Worm (Caenorhabditis elegans) whole organism, late embryonic: Measurements from ENCODE around the gene T04B2.3.

Experiments used
- ama-1 ChIP-seq: fragments of 150-350 bp; optimal IDR thresholded peaks from 2 replicates; lab custom pipeline; 2014
- ceh-22 ChIP-seq: sonication (generic microtip); optimal IDR thresholded peaks from 2 replicates; lab custom pipeline; 2017; ENCODE audit warnings: missing biosample characterization, missing genetic modification characterization
- fkh-10 ChIP-seq: fragments of 150-350 bp; optimal IDR thresholded peaks from 2 replicates; lab custom pipeline; 2014; ENCODE audit warnings: missing biosample characterization, missing genetic modification reagents, missing genetic modification characterization
- fkh-6 ChIP-seq: sonication (generic microtip); optimal IDR thresholded peaks from 2 replicates; lab custom pipeline; 2016; ENCODE audit warnings: missing genetic modification characterization, missing compliant biosample characterization
- lin-11 ChIP-seq: fragments of 200-800 bp; sonication (Bioruptor generic); optimal IDR thresholded peaks from 2 replicates; lab custom pipeline; 2018; ENCODE audit warnings: mild to moderate bottlenecking, missing genetic modification characterization, missing compliant biosample characterization
- nfya-1 ChIP-seq: sonication (generic microtip); optimal IDR thresholded peaks from 2 replicates; lab custom pipeline; 2017; ENCODE audit warnings: missing genetic modification characterization, mild to moderate bottlenecking, missing compliant biosample characterization, antibody characterized with exemption, moderate library complexity
- pha-4 ChIP-seq: fragments of 150-350 bp; optimal IDR thresholded peaks from 2 replicates; lab custom pipeline; 2018; ENCODE audit warnings: missing biosample characterization, missing genetic modification reagents, missing genetic modification characterization
- pqm-1 ChIP-seq: sonication (generic microtip); optimal IDR thresholded peaks from 2 replicates; lab custom pipeline; 2016; ENCODE audit warnings: missing genetic modification characterization, missing compliant biosample characterization
- tbx-2 ChIP-seq: sonication (generic microtip); optimal IDR thresholded peaks from 2 replicates; lab custom pipeline; 2016; ENCODE audit warnings: missing genetic modification characterization, missing compliant biosample characterization
- ttx-3 ChIP-seq: sonication (generic microtip); optimal IDR thresholded peaks from 2 replicates; lab custom pipeline; 2016; ENCODE audit warnings: missing genetic modification reagents, missing genetic modification characterization, missing compliant biosample characterization
- unc-3 ChIP-seq, 2 experiments: fragments of 200-800 bp in 1 of 2; sonication (Bioruptor generic) in 1 of 2; sonication (generic microtip) in 1 of 2; conservative IDR thresholded peaks in 1 of 2; optimal IDR thresholded peaks in 1 of 2; 2 replicates each; pipeline versions ENCODE4 v1.3.6 to Lab custom; 2016 to 2022; ENCODE audit warnings: missing compliant biosample characterization in 2 of 2, missing genetic modification characterization in 2 of 2, missing genetic modification reagents in 1 of 2
- unc-86 ChIP-seq: sonication (generic microtip); optimal IDR thresholded peaks from 2 replicates; lab custom pipeline; 2016; ENCODE audit warnings: missing genetic modification characterization, missing compliant biosample characterization

ce11 chrIV:10060795-10061194 is 13.6 kb downstream of the T04B2.3 start:
- TF ChIP-seq lin-11 (tag; lab: Kevin White, UChicago) (no peak), nfya-1 (no peak), ceh-22 (no peak), unc-86 (tag; lab: Kevin White, UChicago) (no peak), fkh-6 (tag; lab: Kevin White, UChicago) (no peak), tbx-2 (tag; lab: Kevin White, UChicago) (no peak), fkh-10 (no peak), pqm-1 (tag; lab: Kevin White, UChicago) (no peak), pha-4 (tag; lab: Kevin White, UChicago) (no peak), ama-1 (no peak), ttx-3 (tag; lab: Kevin White, UChicago) (no peak), unc-3 (GFP tag; conservative IDR thresholded peaks at IDR 0.05; lab: Robert Waterston, UW) (no peak), unc-3 (tag; optimal IDR thresholded peaks at IDR 0.05; lab: Kevin White, UChicago) (no peak)
